Fruit fly (Drosophila melanogaster): ENCODE data around the gene CG42831.

Gene CG42831

dm6 chr3L:10785988-10786706 is 28.5 kb upstream of the CG42831 start:
- TF ChIP-seq CG10348 (GFP tag; IDR thresholded peaks at IDR 0.05) = no peak
- no peak for TF ChIP-seq CG14655 (GFP tag; optimal IDR thresholded peaks at IDR 0.05)
- no peak for TF ChIP-seq D1 (tag; optimal IDR thresholded peaks at IDR 0.05)
- no peak for TF ChIP-seq CG12605 (GFP tag; IDR thresholded peaks at IDR 0.05)
- no peak for TF ChIP-seq CG32121 (GFP tag; IDR thresholded peaks at IDR 0.05)
- peak; percentile 23; the same call in 1 of the 3 replicates for TF ChIP-seq CG4496 (GFP tag; IDR thresholded peaks at IDR 0.05)
- no peak for TF ChIP-seq CG34367 (tag; optimal IDR thresholded peaks at IDR 0.05)
- no peak for TF ChIP-seq CG17806 (tag; optimal IDR thresholded peaks at IDR 0.05)
- no peak for TF ChIP-seq Pif1A (GFP tag; optimal IDR thresholded peaks at IDR 0.05)
- TF ChIP-seq gl (tag; optimal IDR thresholded peaks at IDR 0.05) = no peak
- TF ChIP-seq CG8159 (tag; optimal IDR thresholded peaks at IDR 0.05) = peak; percentile 36
- no peak for TF ChIP-seq EcR (GFP tag; optimal IDR thresholded peaks at IDR 0.05)
- peak; percentile 65; the same call in 1 of the 3 replicates for TF ChIP-seq fd96Ca (GFP tag; IDR thresholded peaks at IDR 0.05)
- peak; percentile 61 for TF ChIP-seq Snoo (tag; optimal IDR thresholded peaks at IDR 0.05)
- TF ChIP-seq CG9948 (tag; optimal IDR thresholded peaks at IDR 0.05) = peak; percentile 5
- TF ChIP-seq Pif1B (GFP tag; optimal IDR thresholded peaks at IDR 0.05) = no peak

DNA sequence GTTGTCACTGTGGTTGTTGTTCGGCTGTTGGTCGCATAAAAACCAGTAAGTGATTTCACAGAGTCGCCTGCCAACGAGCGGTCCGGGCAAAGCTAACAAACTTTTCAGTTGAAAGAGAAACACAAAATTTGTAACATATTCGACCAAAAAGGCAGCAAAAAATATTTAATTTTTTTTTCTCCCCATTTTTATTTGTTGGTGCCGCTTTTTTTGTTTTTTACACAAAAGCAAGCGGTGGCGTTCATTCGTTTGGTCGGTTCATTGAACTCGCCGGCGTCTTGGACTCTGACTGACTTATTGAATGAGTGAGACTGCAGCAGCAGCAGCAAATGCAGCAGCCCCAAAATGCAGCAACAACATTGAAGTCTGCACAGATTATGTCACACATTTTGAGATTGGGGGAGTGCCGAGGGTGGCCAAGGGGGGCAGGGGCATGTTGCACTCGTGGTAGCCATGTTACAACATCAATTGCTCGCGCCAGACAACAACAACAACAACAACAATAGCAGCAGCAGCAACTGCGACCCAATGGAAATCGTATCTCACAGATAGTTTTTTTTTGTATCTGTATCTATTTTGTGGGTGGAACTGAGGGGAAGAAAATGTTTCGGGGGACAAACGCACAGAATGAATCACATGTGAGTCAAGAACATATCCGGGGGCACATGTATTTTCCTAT is 26.8 kb upstream of the CG42831 start:
- no peak for TF ChIP-seq gl (tag; optimal IDR thresholded peaks at IDR 0.05)
- peak; percentile 19 for TF ChIP-seq EcR (GFP tag; optimal IDR thresholded peaks at IDR 0.05)
- TF ChIP-seq CG32121 (GFP tag; IDR thresholded peaks at IDR 0.05) = peak; percentile 53; the same call in 1 of the 2 replicates
- TF ChIP-seq fd96Ca (GFP tag; IDR thresholded peaks at IDR 0.05) = peak; percentile 62; the same call in 2 of the 3 replicates
- no peak for TF ChIP-seq CG9948 (tag; optimal IDR thresholded peaks at IDR 0.05)
- TF ChIP-seq CG12605 (GFP tag; IDR thresholded peaks at IDR 0.05) = peak; percentile 10; the same call in 1 of the 2 replicates
- TF ChIP-seq Ets98B (GFP tag; IDR thresholded peaks at IDR 0.05) = peak; percentile 79
- peak; percentile 61; the same call in 1 of the 3 replicates for TF ChIP-seq CG4496 (GFP tag; IDR thresholded peaks at IDR 0.05)

dm6 chr3L:10788586-10788985 is 26.0 kb upstream of the CG42831 start:
- TF ChIP-seq CG10348 (GFP tag; IDR thresholded peaks at IDR 0.05) (no peak), Ets98B (GFP tag; IDR thresholded peaks at IDR 0.05) (peak; percentile 22; the same call in 1 of the 2 replicates)

- no peak for TF ChIP-seq CG32121 (GFP tag; IDR thresholded peaks at IDR 0.05)
- no peak for TF ChIP-seq CG14655 (GFP tag; optimal IDR thresholded peaks at IDR 0.05)
- TF ChIP-seq Pif1B (GFP tag; optimal IDR thresholded peaks at IDR 0.05) = no peak
- TF ChIP-seq Snoo (tag; optimal IDR thresholded peaks at IDR 0.05) = no peak
- TF ChIP-seq CG12605 (GFP tag; IDR thresholded peaks at IDR 0.05) = no peak
- TF ChIP-seq D1 (tag; optimal IDR thresholded peaks at IDR 0.05) = no peak
- no peak for TF ChIP-seq fd96Ca (GFP tag; IDR thresholded peaks at IDR 0.05)
- no peak for TF ChIP-seq CG17806 (tag; optimal IDR thresholded peaks at IDR 0.05)
- TF ChIP-seq CG8301 (tag; optimal IDR thresholded peaks at IDR 0.05) = no peak
- no peak for TF ChIP-seq Pif1A (GFP tag; optimal IDR thresholded peaks at IDR 0.05)
- no peak for TF ChIP-seq rn (GFP tag; IDR thresholded peaks at IDR 0.05)
- TF ChIP-seq gl (tag; optimal IDR thresholded peaks at IDR 0.05) = no peak
- TF ChIP-seq CG34367 (tag; optimal IDR thresholded peaks at IDR 0.05) = no peak
Observed at dm6 chr3L:10788991-10789390, 25.6 kb upstream of the CG42831 start.

DNA sequence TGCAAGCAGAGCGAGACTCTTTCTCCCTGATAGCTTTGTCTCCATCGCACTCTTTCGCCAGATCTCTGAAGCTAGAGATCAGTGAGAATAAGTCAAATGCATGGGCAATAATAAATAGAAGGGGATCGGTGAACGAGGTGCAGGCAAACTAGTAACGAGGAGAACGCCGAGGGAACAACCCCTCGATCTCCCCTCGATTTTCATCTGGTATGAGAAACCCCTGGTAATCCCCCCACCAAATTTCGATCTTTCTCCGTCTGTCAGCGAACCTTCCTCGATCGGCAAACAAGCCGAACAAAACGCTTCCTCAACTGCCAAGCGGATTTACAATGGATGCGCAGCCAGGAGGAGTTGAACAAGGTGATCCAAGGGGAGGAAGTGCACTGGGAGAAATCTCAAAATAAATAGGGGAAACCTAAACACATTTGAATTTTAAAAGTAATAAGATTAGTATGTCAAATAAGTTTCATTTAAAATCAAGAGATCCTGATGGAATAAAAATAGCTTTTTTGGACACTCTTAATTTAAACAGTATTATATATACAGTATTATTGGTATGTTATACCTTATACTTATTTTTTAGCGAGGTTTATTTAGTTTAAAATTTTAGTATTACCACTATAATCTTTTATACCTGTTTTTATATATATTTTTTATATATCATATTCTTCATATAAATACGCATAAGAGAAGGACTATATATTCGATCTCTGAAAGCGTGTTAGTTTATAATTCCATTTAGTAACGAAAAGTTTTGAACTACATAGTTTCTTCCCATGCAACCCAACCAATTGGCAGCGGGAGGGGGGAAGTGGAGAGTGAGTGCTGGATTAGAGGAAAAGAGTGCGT is 22.7 kb upstream of the CG42831 start:
- TF ChIP-seq CG9948 (tag; optimal IDR thresholded peaks at IDR 0.05) = peak; percentile 26
- TF ChIP-seq CG14655 (GFP tag; optimal IDR thresholded peaks at IDR 0.05) = peak; percentile 68
- TF ChIP-seq CG8301 (tag; optimal IDR thresholded peaks at IDR 0.05) = peak; percentile 47
- no peak for TF ChIP-seq CG34367 (tag; optimal IDR thresholded peaks at IDR 0.05)
- TF ChIP-seq EcR (GFP tag; optimal IDR thresholded peaks at IDR 0.05) = no peak

DNA sequence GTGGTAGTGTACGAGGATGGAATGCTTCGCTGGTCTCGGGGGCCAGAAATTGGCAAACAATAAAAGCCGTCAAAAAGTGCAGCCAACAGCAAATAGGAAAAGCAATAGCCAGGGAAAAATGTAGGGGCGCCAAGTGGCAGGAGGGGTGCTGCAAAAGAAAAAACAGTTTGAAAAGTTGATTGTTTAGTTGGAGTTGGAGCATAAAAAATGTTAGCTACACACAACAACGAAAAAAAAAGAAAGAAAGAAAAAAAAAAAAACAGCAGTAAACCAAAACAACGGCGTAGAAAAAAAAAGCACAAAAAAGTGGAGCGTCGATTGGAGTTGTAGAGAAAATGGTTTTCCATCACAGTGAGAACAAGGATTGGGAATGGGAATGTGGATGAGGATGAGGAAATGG is 22.1 kb upstream of the CG42831 start:
- TF ChIP-seq fd96Ca (GFP tag; IDR thresholded peaks at IDR 0.05) = peak; percentile 60; the same call in 1 of the 3 replicates
- no peak for TF ChIP-seq D1 (tag; optimal IDR thresholded peaks at IDR 0.05)
- peak; percentile 66 for TF ChIP-seq Ets98B (GFP tag; IDR thresholded peaks at IDR 0.05)
- TF ChIP-seq rn (GFP tag; IDR thresholded peaks at IDR 0.05) = peak; percentile 47; the same call in 1 of the 2 replicates
- TF ChIP-seq CG8159 (tag; optimal IDR thresholded peaks at IDR 0.05) = no peak
- no peak for TF ChIP-seq CG17806 (tag; optimal IDR thresholded peaks at IDR 0.05)
- TF ChIP-seq CG32121 (GFP tag; IDR thresholded peaks at IDR 0.05) = peak; percentile 31; the same call in 1 of the 2 replicates
- peak; percentile 87 for TF ChIP-seq CG12605 (GFP tag; IDR thresholded peaks at IDR 0.05)
- TF ChIP-seq CG4496 (GFP tag; IDR thresholded peaks at IDR 0.05) = peak; percentile 61; the same call in 2 of the 3 replicates
- no peak for TF ChIP-seq CG14655 (GFP tag; optimal IDR thresholded peaks at IDR 0.05)
- TF ChIP-seq EcR (GFP tag; optimal IDR thresholded peaks at IDR 0.05) = no peak
- TF ChIP-seq Pif1A (GFP tag; optimal IDR thresholded peaks at IDR 0.05) = peak; percentile 18
- no peak for TF ChIP-seq CG34367 (tag; optimal IDR thresholded peaks at IDR 0.05)
- no peak for TF ChIP-seq CG10348 (GFP tag; IDR thresholded peaks at IDR 0.05)
- TF ChIP-seq CG13204 (GFP tag; optimal IDR thresholded peaks at IDR 0.05) = no peak
- TF ChIP-seq CG9948 (tag; optimal IDR thresholded peaks at IDR 0.05) = no peak
- no peak for TF ChIP-seq Snoo (tag; optimal IDR thresholded peaks at IDR 0.05)
- no peak for TF ChIP-seq CG8301 (tag; optimal IDR thresholded peaks at IDR 0.05)
- TF ChIP-seq CG15710 (tag; optimal IDR thresholded peaks at IDR 0.05) = no peak
- TF ChIP-seq Pif1B (GFP tag; optimal IDR thresholded peaks at IDR 0.05) = no peak
- no peak for TF ChIP-seq gl (tag; optimal IDR thresholded peaks at IDR 0.05)

Data from whole organism, pupa.